Fruit fly (Drosophila melanogaster) whole organism, embryonic: ENCODE results near the gene qjt.
A peak's percentile ranks its signal among the peaks of the same experiment; 100 is the strongest.

Experiments used
- Adf1 ChIP-seq: fragments of 200-800 bp; sonication (Bioruptor generic); IDR thresholded peaks from 2 replicates; pipeline ENCODE4 v1.3.6; 2022; ENCODE audit warnings: missing biosample characterization, missing genetic modification characterization
- CG1024 ChIP-seq: fragments of 200-800 bp; sonication (Bioruptor generic); IDR thresholded peaks from 2 replicates; pipeline ENCODE4 v1.3.6; 2022; ENCODE audit warnings: missing biosample characterization, missing genetic modification characterization
- CG12155 ChIP-seq: fragments of 200-800 bp; sonication (Bioruptor generic); optimal IDR thresholded peaks from 3 replicates; lab custom pipeline; 2016; ENCODE audit warnings: missing biosample characterization, missing genetic modification characterization
- CG13775 ChIP-seq: fragments of 200-800 bp; sonication (Bioruptor generic); optimal IDR thresholded peaks from 3 replicates; lab custom pipeline; 2017; ENCODE audit warnings: missing biosample characterization, mild to moderate bottlenecking, missing genetic modification characterization
- CG14965 ChIP-seq: fragments of 200-800 bp; sonication (Bioruptor generic); optimal IDR thresholded peaks from 2 replicates; lab custom pipeline; 2016; ENCODE audit warnings: missing biosample characterization, missing genetic modification characterization, borderline replicate concordance
- CG17186 ChIP-seq: fragments of 200-800 bp; sonication (Bioruptor generic); optimal IDR thresholded peaks from 3 replicates; lab custom pipeline; 2017; ENCODE audit warnings: missing biosample characterization, missing genetic modification reagents, missing genetic modification characterization
- CG17912 ChIP-seq: fragments of 200-800 bp; sonication (Bioruptor generic); optimal IDR thresholded peaks from 2 replicates; lab custom pipeline; 2018; ENCODE audit warnings: missing biosample characterization, mild to moderate bottlenecking, missing genetic modification characterization
- CG1792 ChIP-seq: fragments of 200-800 bp; sonication (Bioruptor generic); optimal IDR thresholded peaks from 2 replicates; lab custom pipeline; 2016; ENCODE audit warnings: missing biosample characterization, missing genetic modification characterization
- CG18476 ChIP-seq: fragments of 200-800 bp; sonication (Bioruptor generic); optimal IDR thresholded peaks from 2 replicates; lab custom pipeline; 2016; ENCODE audit warnings: missing biosample characterization, mild to moderate bottlenecking, missing genetic modification characterization
- CG32772 ChIP-seq: fragments of 200-800 bp; sonication (Bioruptor generic); IDR thresholded peaks from 2 replicates; pipeline ENCODE4 v1.3.6; 2022; ENCODE audit warnings: missing biosample characterization, missing genetic modification characterization
- CG33557 ChIP-seq: fragments of 200-800 bp; sonication (Bioruptor generic); optimal IDR thresholded peaks from 2 replicates; lab custom pipeline; 2019; ENCODE audit warnings: missing biosample characterization, mild to moderate bottlenecking, missing genetic modification characterization, moderate library complexity
- CG3838 ChIP-seq: fragments of 200-800 bp; sonication (Bioruptor generic); optimal IDR thresholded peaks from 3 replicates; lab custom pipeline; 2016; ENCODE audit warnings: missing biosample characterization, missing genetic modification characterization
- CG4820 ChIP-seq: fragments of 200-800 bp; sonication (Bioruptor generic); optimal IDR thresholded peaks from 3 replicates; lab custom pipeline; 2016; ENCODE audit warnings: missing biosample characterization, missing genetic modification characterization
- CG6254 ChIP-seq: fragments of 200-800 bp; sonication (Bioruptor generic); optimal IDR thresholded peaks from 3 replicates; lab custom pipeline; 2017; ENCODE audit warnings: mild to moderate bottlenecking, missing biosample characterization, missing genetic modification reagents, missing genetic modification characterization
- CG6654 ChIP-seq: fragments of 200-800 bp; sonication (Bioruptor generic); optimal IDR thresholded peaks from 2 replicates; lab custom pipeline; 2017; ENCODE audit warnings: missing biosample characterization, mild to moderate bottlenecking, missing genetic modification characterization
- CG6791 ChIP-seq: fragments of 200-800 bp; sonication (Bioruptor generic); IDR thresholded peaks from 3 replicates; pipeline ENCODE4 v1.3.6; 2022; ENCODE audit warnings: missing biosample characterization, missing genetic modification characterization; ENCODE audit not compliant: partially characterized antibody
- CG8765 ChIP-seq: fragments of 200-800 bp; sonication (Bioruptor generic); IDR thresholded peaks from 2 replicates; pipeline ENCODE4 v1.3.6; 2022; ENCODE audit warnings: missing biosample characterization, missing genetic modification characterization
- CHES-1-like ChIP-seq: fragments of 200-800 bp; sonication (Bioruptor generic); optimal IDR thresholded peaks from 2 replicates; lab custom pipeline; 2016; ENCODE audit warnings: missing biosample characterization, missing genetic modification characterization
- CrebB ChIP-seq: fragments of 200-800 bp; sonication (Bioruptor generic); optimal IDR thresholded peaks from 3 replicates; lab custom pipeline; 2018; ENCODE audit warnings: missing biosample characterization, mild to moderate bottlenecking, missing genetic modification characterization
- Dfd ChIP-seq, 2 experiments: fragments of >200 bp; optimal IDR thresholded peaks; 2 replicates each; lab custom pipeline; 2017; ENCODE audit warnings: missing biosample characterization in 2 of 2, missing genetic modification characterization in 2 of 2
- Drgx ChIP-seq: fragments of 200-800 bp; sonication (Bioruptor generic); IDR thresholded peaks from 2 replicates; pipeline ENCODE4 v1.3.6; 2022; ENCODE audit warnings: missing biosample characterization, missing genetic modification characterization
- Fer3 ChIP-seq: fragments of 200-800 bp; sonication (Bioruptor generic); optimal IDR thresholded peaks from 2 replicates; lab custom pipeline; 2018; ENCODE audit warnings: missing biosample characterization, mild to moderate bottlenecking, missing genetic modification characterization, moderate library complexity
- Hr39 ChIP-seq: fragments of >200 bp; optimal IDR thresholded peaks from 2 replicates; lab custom pipeline; 2017
- Hr78 ChIP-seq, 2 experiments: fragments of 200-800 bp in 1 of 2; fragments of >200 bp in 1 of 2; sonication (Bioruptor generic) in 1 of 2; optimal IDR thresholded peaks; 2 replicates each; lab custom pipeline; 2017 to 2019; ENCODE audit warnings: missing biosample characterization in 2 of 2, missing genetic modification characterization in 2 of 2, mild to moderate bottlenecking in 1 of 2, moderate library complexity in 1 of 2
- Lpt ChIP-seq: fragments of >200 bp; optimal IDR thresholded peaks from 2 replicates; lab custom pipeline; 2018; ENCODE audit warnings: missing biosample characterization, missing genetic modification characterization
- Oli ChIP-seq: fragments of 200-800 bp; sonication (Bioruptor generic); optimal IDR thresholded peaks from 2 replicates; lab custom pipeline; 2018; ENCODE audit warnings: missing biosample characterization, mild to moderate bottlenecking, missing genetic modification characterization, moderate library complexity
- Sry-δ ChIP-seq: fragments of 200-800 bp; sonication (Bioruptor generic); optimal IDR thresholded peaks from 2 replicates; lab custom pipeline; 2016; ENCODE audit warnings: missing biosample characterization, missing genetic modification characterization
- Trl ChIP-seq, 3 experiments: fragments of >200 bp in 2 of 3; fragments of 200-800 bp in 1 of 3; sonication (Bioruptor generic) in 1 of 3; optimal IDR thresholded peaks; 2 replicates in 1 of 3; 3 replicates in 2 of 3; lab custom pipeline; 2016 to 2017; ENCODE audit warnings: missing biosample characterization in 1 of 3, missing genetic modification characterization in 1 of 3
- YL-1 ChIP-seq: fragments of 200-800 bp; sonication (Bioruptor generic); optimal IDR thresholded peaks from 3 replicates; lab custom pipeline; 2017; ENCODE audit warnings: missing biosample characterization, mild to moderate bottlenecking, missing genetic modification characterization
- al ChIP-seq: fragments of 200-800 bp; sonication (Bioruptor generic); IDR thresholded peaks from 2 replicates; pipeline ENCODE4 v1.3.6; 2022; ENCODE audit warnings: missing biosample characterization, missing genetic modification characterization
- chif ChIP-seq, 2 experiments: fragments of 200-800 bp; sonication (Bioruptor generic); optimal IDR thresholded peaks; 3 replicates each; lab custom pipeline; 2016; ENCODE audit warnings: missing biosample characterization in 2 of 2, missing genetic modification characterization in 2 of 2
- dimm ChIP-seq: fragments of 200-800 bp; sonication (Bioruptor generic); IDR thresholded peaks from 2 replicates; pipeline ENCODE4 v1.3.6; 2022; ENCODE audit warnings: missing biosample characterization, missing genetic modification characterization
- gce ChIP-seq: fragments of 200-800 bp; sonication (Bioruptor generic); IDR thresholded peaks from 3 replicates; pipeline ENCODE4 v1.3.6; 2022; ENCODE audit warnings: missing biosample characterization, missing genetic modification characterization
- gt ChIP-seq: fragments of 200-800 bp; sonication (Bioruptor generic); IDR thresholded peaks from 2 replicates; pipeline ENCODE4 v1.3.6; 2022; ENCODE audit warnings: missing biosample characterization, missing genetic modification characterization
- mirr ChIP-seq: fragments of 200-800 bp; sonication (Bioruptor generic); optimal IDR thresholded peaks from 3 replicates; lab custom pipeline; 2018; ENCODE audit warnings: missing biosample characterization, mild to moderate bottlenecking, missing genetic modification characterization
- nmo ChIP-seq: fragments of 200-800 bp; sonication (Bioruptor generic); optimal IDR thresholded peaks from 2 replicates; lab custom pipeline; 2018; ENCODE audit warnings: missing biosample characterization, mild to moderate bottlenecking, missing genetic modification characterization, moderate library complexity
- onecut ChIP-seq: fragments of 200-800 bp; sonication (Bioruptor generic); IDR thresholded peaks from 2 replicates; pipeline ENCODE4 v1.3.6; 2022; ENCODE audit warnings: missing biosample characterization, missing genetic modification characterization
- org-1 ChIP-seq: fragments of 200-800 bp; sonication (Bioruptor generic); optimal IDR thresholded peaks from 2 replicates; lab custom pipeline; 2017; ENCODE audit warnings: missing biosample characterization, missing genetic modification characterization
- otp ChIP-seq: fragments of 200-800 bp; sonication (Bioruptor generic); IDR thresholded peaks from 3 replicates; pipeline ENCODE4, ENCODE4 v1.3.6; 2022; ENCODE audit warnings: missing biosample characterization, missing genetic modification characterization
- pb ChIP-seq: fragments of 200-800 bp; sonication (Bioruptor generic); optimal IDR thresholded peaks from 3 replicates; lab custom pipeline; 2016; ENCODE audit warnings: missing biosample characterization, missing genetic modification characterization
- pita ChIP-seq: fragments of 200-800 bp; sonication (Bioruptor generic); optimal IDR thresholded peaks from 2 replicates; lab custom pipeline; 2017; ENCODE audit warnings: missing biosample characterization, mild to moderate bottlenecking, missing genetic modification characterization
- pzg ChIP-seq: fragments of 200-800 bp; sonication (Bioruptor generic); optimal IDR thresholded peaks from 3 replicates; lab custom pipeline; 2018; ENCODE audit warnings: missing biosample characterization, mild to moderate bottlenecking, missing genetic modification characterization, moderate library complexity
- sc ChIP-seq, 3 experiments: fragments of >200 bp in 2 of 3; fragments of 200-800 bp in 1 of 3; sonication (Bioruptor generic) in 1 of 3; optimal IDR thresholded peaks; 2 replicates in 2 of 3; 3 replicates in 1 of 3; lab custom pipeline; 2017; ENCODE audit warnings: mild to moderate bottlenecking in 1 of 3, missing biosample characterization in 1 of 3, missing genetic modification characterization in 1 of 3, missing genetic modification reagents in 1 of 3
- sqz ChIP-seq: fragments of 200-800 bp; sonication (Bioruptor generic); optimal IDR thresholded peaks from 3 replicates; lab custom pipeline; 2018; ENCODE audit warnings: missing biosample characterization, mild to moderate bottlenecking, missing genetic modification characterization
- stc ChIP-seq: fragments of 200-800 bp; sonication (Bioruptor generic); IDR thresholded peaks from 2 replicates; pipeline ENCODE4 v1.3.6; 2022; ENCODE audit warnings: missing biosample characterization, missing genetic modification characterization
- stwl ChIP-seq: fragments of 200-800 bp; sonication (Bioruptor generic); optimal IDR thresholded peaks from 3 replicates; lab custom pipeline; 2018; ENCODE audit warnings: missing biosample characterization, mild to moderate bottlenecking, missing genetic modification characterization, moderate library complexity
- trem ChIP-seq: fragments of 200-800 bp; optimal IDR thresholded peaks from 3 replicates; lab custom pipeline; 2019; ENCODE audit warnings: missing biosample characterization, mild to moderate bottlenecking, missing genetic modification characterization, moderate library complexity
- yki ChIP-seq: fragments of >200 bp; optimal IDR thresholded peaks from 3 replicates; lab custom pipeline; 2018
- z ChIP-seq: fragments of 200-800 bp; sonication (Bioruptor generic); IDR thresholded peaks from 3 replicates; pipeline ENCODE4 v1.3.6; 2022; ENCODE audit warnings: missing biosample characterization, missing genetic modification characterization

Gene qjt

DNA sequence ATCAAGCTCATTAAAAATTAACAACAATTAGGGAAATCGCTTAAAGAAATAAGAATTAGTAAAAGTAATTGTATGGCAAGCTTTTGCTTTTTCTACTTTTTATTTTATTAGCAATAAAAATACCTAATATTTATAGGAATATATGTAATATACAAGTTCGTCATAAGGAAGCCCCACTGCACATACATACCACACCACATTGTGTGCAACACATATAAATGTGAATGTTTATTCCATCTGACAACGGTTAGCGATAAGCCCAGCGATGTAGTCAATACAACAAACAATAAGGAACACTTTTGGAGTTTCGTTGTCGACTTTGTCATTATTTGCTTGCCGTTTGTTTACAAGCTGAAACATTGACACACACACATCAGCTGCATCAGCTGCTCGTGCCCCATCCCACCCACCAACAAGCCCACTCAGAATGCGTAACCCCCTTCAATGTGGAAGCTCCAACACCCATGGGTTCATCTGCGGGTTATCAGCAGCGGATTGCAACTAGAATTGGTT is 6.4 kb downstream of the qjt start (continued):
- TF ChIP-seq Hr78 (GFP tag; optimal IDR thresholded peaks at IDR 0.05; lab: Kevin White, UChicago) (peak in 1 of 2 experiments; percentile 85), YL-1 (GFP tag; lab: Kevin White, UChicago) (peak; percentile 73), Trl (optimal IDR thresholded peaks at IDR 0.05; lab: Kevin White, UChicago) (no peak), Trl (GFP tag; optimal IDR thresholded peaks at IDR 0.05; lab: Kevin White, UChicago) (peak; percentile 80), otp (GFP tag; lab: Robert Waterston, UW) (peak; percentile 76; the same call in 2 of the 3 replicates), z (GFP tag; lab: Robert Waterston, UW) (peak; percentile 70), al (GFP tag; lab: Robert Waterston, UW) (no peak), CG17912 (GFP tag; lab: Kevin White, UChicago) (peak; percentile 88), yki (lab: Kevin White, UChicago) (no peak), CG18476 (GFP tag; lab: Kevin White, UChicago) (peak; percentile 43), sqz (peak; percentile 85), chif (GFP tag; optimal IDR thresholded peaks at IDR 0.05; lab: Kevin White, UChicago) (peak; percentile 55 to 60), Adf1 (no peak), Hr39 (lab: Kevin White, UChicago) (no peak), CG3838 (GFP tag; lab: Kevin White, UChicago) (peak; percentile 67), onecut (peak; percentile 84), CG12155 (GFP tag; lab: Kevin White, UChicago) (no peak), CHES-1-like (GFP tag; lab: Kevin White, UChicago) (no peak), nmo (GFP tag; lab: Kevin White, UChicago) (peak; percentile 57), CG8765 (GFP tag; lab: Robert Waterston, UW) (no peak), pita (GFP tag; lab: Kevin White, UChicago) (no peak), stwl (peak; percentile 37), stc (GFP tag; lab: Robert Waterston, UW) (peak; percentile 66; the same call in 1 of the 2 replicates), Oli (tag; lab: Kevin White, UChicago) (peak; percentile 53), CG17186 (peak; percentile 88), CG6791 (GFP tag; lab: Robert Waterston, UW) (no peak), Fer3 (peak; percentile 49), sc (optimal IDR thresholded peaks at IDR 0.05; lab: Kevin White, UChicago) (no peak), sc (GFP tag; optimal IDR thresholded peaks at IDR 0.05; lab: Kevin White, UChicago) (peak; percentile 89), gce (GFP tag; lab: Robert Waterston, UW) (peak; percentile 82; the same call in 2 of the 3 replicates), CG6254 (GFP tag; lab: Kevin White, UChicago) (peak; percentile 92), dimm (GFP tag; lab: Robert Waterston, UW) (no peak), pb (GFP tag; lab: Kevin White, UChicago) (peak; percentile 38), Dfd (GFP tag; optimal IDR thresholded peaks at IDR 0.05; lab: Kevin White, UChicago) (no peak), CG33557 (GFP tag; lab: Kevin White, UChicago) (peak; percentile 98), CG14965 (GFP tag; lab: Kevin White, UChicago) (peak; percentile 53), pzg (no peak), CG32772 (GFP tag; lab: Robert Waterston, UW) (no peak), CG6654 (GFP tag; lab: Kevin White, UChicago) (peak; percentile 59), Sry-δ (GFP tag; lab: Kevin White, UChicago) (peak; percentile 26), CG1024 (GFP tag; lab: Robert Waterston, UW) (peak; percentile 70; the same call in 1 of the 2 replicates), CG1792 (GFP tag; lab: Kevin White, UChicago) (peak; percentile 73), Drgx (GFP tag; lab: Robert Waterston, UW) (peak; percentile 40; the same call in 1 of the 2 replicates), CG13775 (peak; percentile 15), Lpt (no peak), trem (peak; percentile 66), gt (GFP tag; lab: Robert Waterston, UW) (no peak), org-1 (GFP tag; lab: Kevin White, UChicago) (peak; percentile 86), mirr (GFP tag; lab: Kevin White, UChicago) (no peak), CG4820 (GFP tag; lab: Kevin White, UChicago) (peak; percentile 58), CrebB (peak; percentile 75)
